Worm (Caenorhabditis elegans) whole organism, L3 larva: ENCODE measurements around the gene dhhc-13.

Source experiments
- R02D3.7 ChIP-seq: fragments of 150-350 bp; optimal IDR thresholded peaks from 2 replicates; lab custom pipeline; 2014; ENCODE audit warnings: missing biosample characterization, missing genetic modification characterization
- ceh-16 ChIP-seq: sonication (generic microtip); optimal IDR thresholded peaks from 2 replicates; lab custom pipeline; 2017; ENCODE audit warnings: missing biosample characterization, missing genetic modification characterization
- ceh-9 ChIP-seq: sonication (generic microtip); optimal IDR thresholded peaks from 2 replicates; lab custom pipeline; 2018; ENCODE audit warnings: missing biosample characterization, missing genetic modification characterization
- daf-12 ChIP-seq: fragments of 150-350 bp; optimal IDR thresholded peaks from 2 replicates; lab custom pipeline; 2014; ENCODE audit warnings: missing biosample characterization, missing genetic modification reagents, missing genetic modification characterization
- elt-1 ChIP-seq: fragments of 150-350 bp; optimal IDR thresholded peaks from 2 replicates; lab custom pipeline; 2014; ENCODE audit warnings: missing biosample characterization, missing genetic modification characterization
- fkh-2 ChIP-seq: fragments of 150-350 bp; optimal IDR thresholded peaks from 2 replicates; lab custom pipeline; 2014; ENCODE audit warnings: missing biosample characterization, missing genetic modification reagents, missing genetic modification characterization
- jun-1 ChIP-seq: fragments of 150-350 bp; optimal IDR thresholded peaks from 2 replicates; lab custom pipeline; 2014; ENCODE audit warnings: missing biosample characterization, missing genetic modification reagents, missing genetic modification characterization
- nfya-1 ChIP-seq: sonication (generic microtip); optimal IDR thresholded peaks from 2 replicates; lab custom pipeline; 2017; ENCODE audit warnings: missing genetic modification characterization, mild to moderate bottlenecking, missing compliant biosample characterization, antibody characterized with exemption, moderate library complexity; ENCODE audit not compliant: insufficient read depth
- nhr-11 ChIP-seq: fragments of 150-350 bp; optimal IDR thresholded peaks from 2 replicates; lab custom pipeline; 2014; ENCODE audit warnings: missing biosample characterization, missing genetic modification characterization
- sea-2 ChIP-seq: fragments of 150-350 bp; sonication (generic microtip); optimal IDR thresholded peaks from 4 replicates; lab custom pipeline; 2014; ENCODE audit warnings: missing biosample characterization, missing genetic modification reagents, missing genetic modification characterization
- unc-39 ChIP-seq: sonication (generic microtip); optimal IDR thresholded peaks from 4 replicates; lab custom pipeline; 2017; ENCODE audit warnings: missing biosample characterization, missing genetic modification characterization

- TF ChIP-seq nfya-1 (tag; lab: Kevin White, UChicago) = no peak
- no peak for TF ChIP-seq nhr-11 (tag; lab: Kevin White, UChicago)
- no peak for TF ChIP-seq R02D3.7 (tag; lab: Kevin White, UChicago)
- no peak for TF ChIP-seq jun-1 (tag; lab: Kevin White, UChicago)
- no peak for TF ChIP-seq elt-1
- TF ChIP-seq unc-39 (tag; lab: Kevin White, UChicago) = no peak
- no peak for TF ChIP-seq fkh-2 (tag; lab: Kevin White, UChicago)
- TF ChIP-seq sea-2 (GFP tag; lab: Kevin White, UChicago) = no peak
- TF ChIP-seq daf-12 = no peak
- TF ChIP-seq ceh-9 = no peak
- no peak for TF ChIP-seq ceh-16 (tag; lab: Kevin White, UChicago)
These were observed 21.9 kb upstream of the dhhc-13 start, which contains the start of gene nspb-6 for ce11 chrIV:5895190-5895589.
